Fruit fly (Drosophila melanogaster) whole organism, embryonic: Measurements from ENCODE around the gene Nf-YA.
A peak's percentile ranks its signal among the peaks of the same experiment; 100 is the strongest.

ENCODE experiments used
- ATbp ChIP-seq: fragments of 200-800 bp; sonication (Bioruptor generic); optimal IDR thresholded peaks from 2 replicates; lab custom pipeline; 2017; ENCODE audit warnings: missing biosample characterization, mild to moderate bottlenecking, missing genetic modification characterization, missing genetic modification reagents
- Asciz ChIP-seq: fragments of 200-800 bp; sonication (Bioruptor generic); optimal IDR thresholded peaks from 2 replicates; lab custom pipeline; 2017; ENCODE audit warnings: missing biosample characterization, mild to moderate bottlenecking, missing genetic modification characterization, missing genetic modification reagents
- CG10979 ChIP-seq: fragments of 200-800 bp; sonication (Bioruptor generic); optimal IDR thresholded peaks from 2 replicates; lab custom pipeline; 2018; ENCODE audit warnings: missing biosample characterization, mild to moderate bottlenecking, missing genetic modification characterization, moderate library complexity
- CG12236 ChIP-seq: fragments of 200-800 bp; sonication (Bioruptor generic); optimal IDR thresholded peaks from 2 replicates; lab custom pipeline; 2016; ENCODE audit warnings: missing biosample characterization, missing genetic modification characterization
- CG12744 ChIP-seq: fragments of 200-800 bp; sonication (Bioruptor generic); optimal IDR thresholded peaks from 2 replicates; lab custom pipeline; 2016; ENCODE audit warnings: missing biosample characterization, missing genetic modification characterization
- CG13894 ChIP-seq: fragments of 200-800 bp; sonication (Bioruptor generic); optimal IDR thresholded peaks from 3 replicates; lab custom pipeline; 2018; ENCODE audit warnings: missing biosample characterization, mild to moderate bottlenecking, missing genetic modification characterization, moderate library complexity
- CG2678 ChIP-seq: fragments of 200-800 bp; sonication (Bioruptor generic); optimal IDR thresholded peaks from 3 replicates; lab custom pipeline; 2019; ENCODE audit warnings: missing biosample characterization, mild to moderate bottlenecking, missing genetic modification characterization, moderate library complexity
- CG30020 ChIP-seq: fragments of 200-800 bp; optimal IDR thresholded peaks from 2 replicates; lab custom pipeline; 2019; ENCODE audit warnings: missing biosample characterization, mild to moderate bottlenecking, missing genetic modification characterization, moderate library complexity
- CG30403 ChIP-seq: fragments of 200-800 bp; sonication (Bioruptor generic); optimal IDR thresholded peaks from 3 replicates; lab custom pipeline; 2016; ENCODE audit warnings: missing biosample characterization, missing genetic modification characterization
- CG31365 ChIP-seq: fragments of 200-800 bp; sonication (Bioruptor generic); optimal IDR thresholded peaks from 2 replicates; lab custom pipeline; 2018; ENCODE audit warnings: missing biosample characterization, mild to moderate bottlenecking, missing genetic modification characterization
- CG31388 ChIP-seq: fragments of 200-800 bp; sonication (Bioruptor generic); optimal IDR thresholded peaks from 2 replicates; lab custom pipeline; 2016; ENCODE audit warnings: missing biosample characterization, missing genetic modification characterization
- CG4282 ChIP-seq: fragments of 200-800 bp; sonication (Bioruptor generic); optimal IDR thresholded peaks from 2 replicates; lab custom pipeline; 2016; ENCODE audit warnings: missing biosample characterization, missing genetic modification characterization
- CG4404 ChIP-seq: fragments of 200-800 bp; sonication (Bioruptor generic); IDR thresholded peaks from 2 replicates; pipeline ENCODE4 v1.3.6; 2022; ENCODE audit warnings: missing biosample characterization, missing genetic modification characterization
- CG5245 ChIP-seq: fragments of 200-800 bp; sonication (Bioruptor generic); optimal IDR thresholded peaks from 3 replicates; lab custom pipeline; 2016; ENCODE audit warnings: missing biosample characterization, missing genetic modification characterization
- CG6854 ChIP-seq: fragments of 200-800 bp; sonication (Bioruptor generic); optimal IDR thresholded peaks from 3 replicates; lab custom pipeline; 2017; ENCODE audit warnings: missing biosample characterization, mild to moderate bottlenecking, missing genetic modification characterization
- CG8089 ChIP-seq: fragments of 200-800 bp; sonication (Bioruptor generic); optimal IDR thresholded peaks from 3 replicates; lab custom pipeline; 2016; ENCODE audit warnings: missing biosample characterization, missing genetic modification characterization
- D19A ChIP-seq: fragments of 200-800 bp; optimal IDR thresholded peaks from 3 replicates; lab custom pipeline; 2019; ENCODE audit warnings: missing biosample characterization, mild to moderate bottlenecking, missing genetic modification characterization, moderate library complexity
- Dek ChIP-seq: fragments of 200-800 bp; sonication (Bioruptor generic); optimal IDR thresholded peaks from 3 replicates; lab custom pipeline; 2019; ENCODE audit warnings: missing biosample characterization, mild to moderate bottlenecking, missing genetic modification characterization, moderate library complexity
- Dp ChIP-seq: fragments of 200-800 bp; sonication (Bioruptor generic); optimal IDR thresholded peaks from 2 replicates; lab custom pipeline; 2018; ENCODE audit warnings: missing biosample characterization, mild to moderate bottlenecking, missing genetic modification characterization, moderate library complexity
- E2f2 ChIP-seq: fragments of 200-800 bp; sonication (Bioruptor generic); IDR thresholded peaks from 2 replicates; pipeline ENCODE4 v1.3.6; 2022; ENCODE audit warnings: missing biosample characterization, missing genetic modification characterization
- Elba2 ChIP-seq: fragments of 200-800 bp; sonication (Bioruptor generic); optimal IDR thresholded peaks from 3 replicates; lab custom pipeline; 2016; ENCODE audit warnings: missing biosample characterization, missing genetic modification characterization
- Ets65A ChIP-seq: fragments of 200-800 bp; sonication (Bioruptor generic); peaks from one replicate; lab custom pipeline; 2016; ENCODE audit warnings: missing biosample characterization, missing genetic modification characterization
- Gug ChIP-seq: fragments of 200-800 bp; sonication (Bioruptor generic); IDR thresholded peaks from 4 replicates; pipeline ENCODE4 v1.3.6; 2022; ENCODE audit warnings: missing biosample characterization, missing genetic modification characterization
- HLHmδ ChIP-seq: fragments of 200-800 bp; sonication (Bioruptor generic); optimal IDR thresholded peaks from 2 replicates; lab custom pipeline; 2018; ENCODE audit warnings: missing biosample characterization, mild to moderate bottlenecking, missing genetic modification characterization, moderate library complexity
- Hey ChIP-seq: fragments of 200-800 bp; sonication (Bioruptor generic); optimal IDR thresholded peaks from 3 replicates; lab custom pipeline; 2018; ENCODE audit warnings: missing biosample characterization, mild to moderate bottlenecking, missing genetic modification characterization
- Hmr ChIP-seq: fragments of 200-800 bp; sonication (Bioruptor generic); optimal IDR thresholded peaks from 3 replicates; lab custom pipeline; 2017; ENCODE audit warnings: mild to moderate bottlenecking, missing biosample characterization, missing genetic modification reagents, missing genetic modification characterization
- Lim3 ChIP-seq: fragments of 200-800 bp; sonication (Bioruptor generic); IDR thresholded peaks from 2 replicates; pipeline ENCODE4 v1.3.6; 2022; ENCODE audit warnings: missing biosample characterization, missing genetic modification characterization
- NC2α ChIP-seq: fragments of 200-800 bp; sonication (Bioruptor generic); optimal IDR thresholded peaks from 2 replicates; lab custom pipeline; 2016; ENCODE audit warnings: missing biosample characterization, missing genetic modification characterization
- Nf-YC ChIP-seq: fragments of 200-800 bp; optimal IDR thresholded peaks from 3 replicates; lab custom pipeline; 2019; ENCODE audit warnings: missing biosample characterization, mild to moderate bottlenecking, missing genetic modification characterization, moderate library complexity
- NfI ChIP-seq: fragments of 200-800 bp; sonication (Bioruptor generic); optimal IDR thresholded peaks from 3 replicates; lab custom pipeline; 2018; ENCODE audit warnings: missing biosample characterization, mild to moderate bottlenecking, missing genetic modification characterization, moderate library complexity
- Oli ChIP-seq: fragments of 200-800 bp; sonication (Bioruptor generic); optimal IDR thresholded peaks from 2 replicates; lab custom pipeline; 2018; ENCODE audit warnings: missing biosample characterization, mild to moderate bottlenecking, missing genetic modification characterization, moderate library complexity
- Rfx ChIP-seq: fragments of 200-800 bp; sonication (Bioruptor generic); IDR thresholded peaks from 2 replicates; pipeline ENCODE4 v1.3.6; 2022; ENCODE audit warnings: missing biosample characterization, missing genetic modification characterization
- al ChIP-seq: fragments of 200-800 bp; sonication (Bioruptor generic); IDR thresholded peaks from 2 replicates; pipeline ENCODE4 v1.3.6; 2022; ENCODE audit warnings: missing biosample characterization, missing genetic modification characterization
- bab2 ChIP-seq: fragments of 200-800 bp; sonication (Bioruptor generic); optimal IDR thresholded peaks from 2 replicates; lab custom pipeline; 2016; ENCODE audit warnings: missing biosample characterization, missing genetic modification characterization
- cad ChIP-seq: fragments of >200 bp; optimal IDR thresholded peaks from 2 replicates; lab custom pipeline; 2017; ENCODE audit warnings: missing biosample characterization, missing genetic modification characterization
- cato ChIP-seq: fragments of 200-800 bp; sonication (Bioruptor generic); optimal IDR thresholded peaks from 2 replicates; lab custom pipeline; 2016; ENCODE audit warnings: missing biosample characterization, missing genetic modification characterization, borderline replicate concordance
- chinmo ChIP-seq: fragments of 200-800 bp; sonication (Bioruptor generic); IDR thresholded peaks from 4 replicates; pipeline ENCODE4 v1.3.6; 2022; ENCODE audit warnings: missing biosample characterization, missing genetic modification characterization; ENCODE audit not compliant: partially characterized antibody
- chm ChIP-seq: fragments of 200-800 bp; sonication (Bioruptor generic); IDR thresholded peaks from 2 replicates; pipeline ENCODE4 v1.3.6; 2022; ENCODE audit warnings: missing biosample characterization, missing genetic modification characterization
- dmrt99B ChIP-seq: fragments of 200-800 bp; sonication (Bioruptor generic); optimal IDR thresholded peaks from 2 replicates; lab custom pipeline; 2018; ENCODE audit warnings: missing biosample characterization, mild to moderate bottlenecking, missing genetic modification characterization, moderate library complexity
- grau ChIP-seq: fragments of 200-800 bp; optimal IDR thresholded peaks from 3 replicates; lab custom pipeline; 2019; ENCODE audit warnings: missing biosample characterization, mild to moderate bottlenecking, missing genetic modification characterization, moderate library complexity
- hkb ChIP-seq, 2 experiments: fragments of 200-800 bp in 1 of 2; fragments of >200 bp in 1 of 2; sonication (Bioruptor generic) in 1 of 2; IDR thresholded peaks in 1 of 2; optimal IDR thresholded peaks in 1 of 2; 2 replicates each; pipeline versions ENCODE4 v1.3.6 to Lab custom; 2017 to 2022; ENCODE audit warnings: missing biosample characterization in 1 of 2, missing genetic modification characterization in 1 of 2
- sd ChIP-seq: fragments of 200-800 bp; sonication (Bioruptor generic); optimal IDR thresholded peaks from 3 replicates; lab custom pipeline; 2018; ENCODE audit warnings: missing biosample characterization, mild to moderate bottlenecking, missing genetic modification characterization, moderate library complexity
- seq ChIP-seq: fragments of 200-800 bp; sonication (Bioruptor generic); IDR thresholded peaks from 2 replicates; pipeline ENCODE4 v1.3.6; 2022; ENCODE audit warnings: missing biosample characterization, missing genetic modification characterization
- tgo ChIP-seq: fragments of 200-800 bp; sonication (Bioruptor generic); IDR thresholded peaks from 3 replicates; pipeline ENCODE4 v1.3.6; 2022; ENCODE audit warnings: missing biosample characterization, missing genetic modification characterization
- usp ChIP-seq: fragments of >200 bp; optimal IDR thresholded peaks from 2 replicates; lab custom pipeline; 2017; ENCODE audit warnings: missing biosample characterization, missing genetic modification characterization
- wor ChIP-seq: fragments of 200-800 bp; sonication (Bioruptor generic); IDR thresholded peaks from 2 replicates; pipeline ENCODE4 v1.3.6; 2022; ENCODE audit warnings: missing biosample characterization, missing genetic modification characterization
- zen ChIP-seq: fragments of 200-800 bp; sonication (Bioruptor generic); optimal IDR thresholded peaks from 3 replicates; lab custom pipeline; 2018; ENCODE audit warnings: missing biosample characterization, mild to moderate bottlenecking, missing genetic modification characterization, moderate library complexity
- zfh1 ChIP-seq: fragments of 200-800 bp; sonication (Bioruptor generic); IDR thresholded peaks from 3 replicates; pipeline ENCODE4 v1.3.6; 2022; ENCODE audit warnings: missing biosample characterization, missing genetic modification characterization

Nf-YA gene

dm6 chr3L:9404497-9404896, 37.6 kb downstream of the Nf-YA start, which contains the start of gene Cpr67B:
Gene Cpr67B, plus strand, starts transcription at chr3L:9404797.
- TF ChIP-seq CG13894 (tag; lab: Kevin White, UChicago) (peak; percentile 43), chinmo (GFP tag; lab: Robert Waterston, UW) (0 out of 4 replicates have a peak, but pooled peaks have one; percentile 15), Elba2 (GFP tag; lab: Kevin White, UChicago) (no peak)
- TF ChIP-seq, all 482 proteins: peak for 2

DNA sequence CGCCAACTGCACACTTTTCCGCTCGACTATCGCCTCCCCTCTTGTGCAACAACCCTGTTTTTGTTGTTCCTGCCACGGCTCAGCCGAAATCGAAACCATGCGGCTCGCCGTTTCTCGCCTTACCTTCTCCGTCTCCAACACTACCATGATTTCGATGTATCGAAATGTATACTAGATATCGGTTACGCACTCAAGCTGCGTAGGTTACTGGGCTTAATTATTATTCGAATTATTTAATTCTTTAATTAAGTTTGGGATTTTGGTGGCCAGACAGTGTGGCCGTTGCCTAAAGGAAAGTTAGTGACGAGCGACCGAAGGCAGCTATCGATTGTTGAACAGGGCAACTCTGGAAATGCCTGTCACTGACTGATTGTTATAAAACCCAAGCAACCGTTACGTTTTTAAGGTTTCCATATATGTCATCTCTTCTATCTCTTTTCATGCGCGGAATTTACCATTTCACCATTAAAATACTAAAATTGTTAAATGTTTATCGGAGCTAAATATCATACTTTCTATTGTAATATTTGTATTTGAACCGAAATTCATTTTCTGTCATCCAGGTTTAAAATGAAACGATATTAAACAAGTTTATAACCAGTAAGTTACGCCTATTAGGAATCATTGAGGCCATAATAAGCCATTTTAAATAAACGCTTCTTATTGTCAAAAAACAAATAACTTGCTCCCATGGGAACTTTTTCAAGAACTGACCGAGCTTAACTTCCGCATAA, 39.7 kb downstream of the Nf-YA start, which contains the start of gene eIF4E1:
eIF4E1 (minus strand) TSS at position 304 of the 734 bp plus-strand sequence.
- TF ChIP-seq Gug (GFP tag; lab: Robert Waterston, UW) (peak; percentile 33; the same call in 1 of the 4 replicates), Hmr (GFP tag; lab: Kevin White, UChicago) (peak; percentile 47), Nf-YC (tag; lab: Kevin White, UChicago) (peak; percentile 47), CG10979 (tag; lab: Kevin White, UChicago) (no peak), tgo (GFP tag; lab: Robert Waterston, UW) (no peak), CG8089 (GFP tag; lab: Kevin White, UChicago) (no peak), CG2678 (tag; lab: Kevin White, UChicago) (no peak), CG12744 (no peak), chm (GFP tag; lab: Robert Waterston, UW) (no peak), seq (GFP tag; lab: Robert Waterston, UW) (no peak), HLHmδ (no peak), CG4404 (GFP tag; lab: Robert Waterston, UW) (no peak), Ets65A (GFP tag; lab: Kevin White, UChicago) (peak; percentile 89), E2f2 (GFP tag; lab: Robert Waterston, UW) (peak; percentile 50), NC2α (GFP tag; lab: Kevin White, UChicago) (no peak), CG5245 (GFP tag; lab: Kevin White, UChicago) (no peak), Lim3 (GFP tag; lab: Robert Waterston, UW) (no peak), CG30403 (peak; percentile 7), bab2 (GFP tag; lab: Kevin White, UChicago) (no peak), dmrt99B (tag; lab: Kevin White, UChicago) (no peak), D19A (tag; lab: Kevin White, UChicago) (no peak), Oli (tag; lab: Kevin White, UChicago) (no peak), CG31388 (GFP tag; lab: Kevin White, UChicago) (no peak), cad (no peak), cato (no peak), hkb (optimal IDR thresholded peaks at IDR 0.05; lab: Kevin White, UChicago) (no peak), hkb (GFP tag; IDR thresholded peaks at IDR 0.05; lab: Robert Waterston, UW) (no peak), wor (GFP tag; lab: Robert Waterston, UW) (no peak), CG30020 (tag; lab: Kevin White, UChicago) (peak; percentile 14), zen (tag; lab: Kevin White, UChicago) (peak; percentile 30), ATbp (GFP tag; lab: Kevin White, UChicago) (no peak), CG12236 (GFP tag; lab: Kevin White, UChicago) (no peak), Asciz (no peak), CG6854 (GFP tag; lab: Kevin White, UChicago) (no peak), Rfx (GFP tag; lab: Robert Waterston, UW) (peak; percentile 65), Dek (tag; lab: Kevin White, UChicago) (peak; percentile 1), CG31365 (tag; lab: Kevin White, UChicago) (no peak), usp (GFP tag; lab: Kevin White, UChicago) (no peak), grau (tag; lab: Kevin White, UChicago) (no peak), CG4282 (GFP tag; lab: Kevin White, UChicago) (no peak), Dp (peak; percentile 54), al (GFP tag; lab: Robert Waterston, UW) (no peak), sd (tag; lab: Kevin White, UChicago) (peak; percentile 21), Hey (tag; lab: Kevin White, UChicago) (no peak), NfI (GFP tag; lab: Kevin White, UChicago) (peak; percentile 27), zfh1 (GFP tag; lab: Robert Waterston, UW) (no peak)
